Worm (Caenorhabditis elegans) whole organism, L4 larva: ENCODE data around the gene msra-1.

ENCODE experiments used
- F37D6.2 ChIP-seq: sonication (generic microtip); optimal IDR thresholded peaks from 2 replicates; lab custom pipeline; 2016; ENCODE audit warnings: mild to moderate bottlenecking, missing genetic modification characterization, missing compliant biosample characterization
- F49E8.2 ChIP-seq: sonication (generic microtip); optimal IDR thresholded peaks from 2 replicates; lab custom pipeline; 2016; ENCODE audit warnings: missing compliant biosample characterization, mild to moderate bottlenecking, missing genetic modification characterization, borderline replicate concordance
- T20F7.1 ChIP-seq: fragments of 200-800 bp; sonication (Bioruptor generic); optimal IDR thresholded peaks from 2 replicates; lab custom pipeline; 2018; ENCODE audit warnings: mild to moderate bottlenecking, missing genetic modification characterization, missing compliant biosample characterization
- T26A8.4 ChIP-seq: fragments of 200-800 bp; sonication (Bioruptor generic); IDR thresholded peaks from 2 replicates; pipeline ENCODE4 v1.3.6; 2022; ENCODE audit warnings: missing genetic modification characterization, missing compliant biosample characterization
- aha-1 ChIP-seq: fragments of 150-350 bp; peaks from one replicate; lab custom pipeline; 2014; ENCODE audit warnings: missing biosample characterization, missing genetic modification characterization
- aly-2 ChIP-seq: sonication (generic microtip); optimal IDR thresholded peaks from 2 replicates; lab custom pipeline; 2018; ENCODE audit warnings: missing biosample characterization, missing genetic modification characterization
- ceh-32 ChIP-seq: sonication (generic microtip); optimal IDR thresholded peaks from 2 replicates; lab custom pipeline; 2016; ENCODE audit warnings: mild to moderate bottlenecking, missing genetic modification characterization, missing compliant biosample characterization; ENCODE audit not compliant: poor library complexity
- cey-2 ChIP-seq: sonication (generic microtip); optimal IDR thresholded peaks from 3 replicates; lab custom pipeline; 2017; ENCODE audit warnings: missing genetic modification characterization, mild to moderate bottlenecking, missing compliant biosample characterization, antibody characterized with exemption, borderline replicate concordance; ENCODE audit not compliant: insufficient read depth
- ctbp-1 ChIP-seq: fragments of 200-800 bp; sonication (Bioruptor generic); IDR thresholded peaks from 2 replicates; pipeline ENCODE4 v1.3.6; 2022; ENCODE audit warnings: missing genetic modification reagents, missing genetic modification characterization, missing compliant biosample characterization
- daf-12 ChIP-seq: fragments of 150-350 bp; optimal IDR thresholded peaks from 2 replicates; lab custom pipeline; 2014; ENCODE audit warnings: missing biosample characterization, missing genetic modification reagents, missing genetic modification characterization
- daf-16 ChIP-seq, 3 experiments: sonication (generic microtip); optimal IDR thresholded peaks; 2 replicates each; lab custom pipeline; 2016 to 2017; ENCODE audit warnings: missing genetic modification characterization in 3 of 3, missing genetic modification reagents in 3 of 3, mild to moderate bottlenecking in 2 of 3, missing compliant biosample characterization in 2 of 3, missing biosample characterization in 1 of 3, moderate library complexity in 1 of 3
- dmd-6 ChIP-seq: fragments of 200-800 bp; sonication (Bioruptor generic); IDR thresholded peaks from 2 replicates; pipeline ENCODE4 v1.3.6; 2022; ENCODE audit warnings: missing genetic modification reagents, missing genetic modification characterization, missing compliant biosample characterization
- dmd-9 ChIP-seq: fragments of 200-800 bp; sonication (Bioruptor generic); IDR thresholded peaks from 2 replicates; pipeline ENCODE4 v1.3.6; 2022; ENCODE audit warnings: missing genetic modification reagents, missing genetic modification characterization, missing compliant biosample characterization
- dpl-1 ChIP-seq: fragments of 150-350 bp; optimal IDR thresholded peaks from 2 replicates; lab custom pipeline; 2014; ENCODE audit warnings: missing biosample characterization, missing genetic modification reagents, missing genetic modification characterization
- dve-1 ChIP-seq: sonication (generic microtip); optimal IDR thresholded peaks from 2 replicates; lab custom pipeline; 2017; ENCODE audit warnings: antibody characterized with exemption, mild to moderate bottlenecking, missing genetic modification characterization, missing compliant biosample characterization; ENCODE audit not compliant: insufficient read depth
- hif-1 ChIP-seq, 2 experiments: sonication (generic microtip); optimal IDR thresholded peaks; 2 replicates each; lab custom pipeline; 2016 to 2017; ENCODE audit warnings: missing compliant biosample characterization in 2 of 2, missing genetic modification characterization in 2 of 2, missing genetic modification reagents in 2 of 2, missing genotype in 2 of 2, mild to moderate bottlenecking in 1 of 2
- hlh-30 ChIP-seq: sonication (generic microtip); optimal IDR thresholded peaks from 2 replicates; lab custom pipeline; 2017; ENCODE audit warnings: antibody characterized with exemption, mild to moderate bottlenecking, missing genetic modification characterization, missing compliant biosample characterization; ENCODE audit not compliant: insufficient read depth
- lim-7 ChIP-seq: fragments of 200-800 bp; sonication (Bioruptor generic); IDR thresholded peaks from 2 replicates; pipeline ENCODE4 v1.3.6; 2022; ENCODE audit warnings: missing genetic modification characterization, missing compliant biosample characterization
- lin-15B ChIP-seq: fragments of 150-350 bp; sonication (generic microtip); optimal IDR thresholded peaks from 3 replicates; lab custom pipeline; 2014; ENCODE audit warnings: missing biosample characterization, missing genetic modification characterization
- lin-29 ChIP-seq: fragments of 200-800 bp; sonication (Bioruptor generic); IDR thresholded peaks from 2 replicates; pipeline ENCODE4 v1.3.6; 2022; ENCODE audit warnings: missing genetic modification reagents, missing genetic modification characterization, missing compliant biosample characterization
- lir-3 ChIP-seq: sonication (generic microtip); optimal IDR thresholded peaks from 2 replicates; lab custom pipeline; 2016; ENCODE audit warnings: mild to moderate bottlenecking, missing genetic modification characterization, missing compliant biosample characterization
- lsy-2 ChIP-seq, 2 experiments: fragments of 150-350 bp in 1 of 2; sonication (generic microtip) in 1 of 2; optimal IDR thresholded peaks; 2 replicates each; lab custom pipeline; 2014 to 2017; ENCODE audit warnings: missing biosample characterization in 2 of 2, missing genetic modification characterization in 2 of 2
- madf-5 ChIP-seq, 2 experiments: fragments of 200-800 bp; sonication (Bioruptor generic); IDR thresholded peaks; 2 replicates each; pipeline ENCODE4 v1.3.6; 2022; ENCODE audit warnings: missing compliant biosample characterization in 2 of 2, missing genetic modification characterization in 2 of 2
- mdl-1 ChIP-seq, 2 experiments: fragments of 150-350 bp in 1 of 2; sonication (generic microtip) in 1 of 2; optimal IDR thresholded peaks; 2 replicates each; lab custom pipeline; 2014 to 2017; ENCODE audit warnings: missing biosample characterization in 2 of 2, missing genetic modification characterization in 2 of 2
- mxl-3 ChIP-seq: fragments of 200-800 bp; sonication (Bioruptor generic); optimal IDR thresholded peaks from 2 replicates; lab custom pipeline; 2018; ENCODE audit warnings: mild to moderate bottlenecking, missing genetic modification characterization, missing compliant biosample characterization
- nhr-111 ChIP-seq: fragments of 200-800 bp; sonication (Bioruptor generic); optimal IDR thresholded peaks from 2 replicates; lab custom pipeline; 2018; ENCODE audit warnings: mild to moderate bottlenecking, missing genetic modification characterization, missing compliant biosample characterization
- nhr-237 ChIP-seq: sonication (generic microtip); optimal IDR thresholded peaks from 2 replicates; lab custom pipeline; 2017; ENCODE audit warnings: missing biosample characterization, missing genetic modification characterization
- nhr-25 ChIP-seq: sonication (generic microtip); optimal IDR thresholded peaks from 2 replicates; lab custom pipeline; 2017; ENCODE audit warnings: missing genetic modification characterization, mild to moderate bottlenecking, missing compliant biosample characterization, antibody characterized with exemption, moderate library complexity, borderline replicate concordance; ENCODE audit not compliant: insufficient read depth
- nhr-28 ChIP-seq: fragments of 150-350 bp; optimal IDR thresholded peaks from 2 replicates; lab custom pipeline; 2014; ENCODE audit warnings: missing biosample characterization, missing genetic modification characterization
- nhr-42 ChIP-seq: fragments of 200-800 bp; sonication (Bioruptor generic); IDR thresholded peaks from 2 replicates; pipeline ENCODE4 v1.3.6; 2022; ENCODE audit warnings: missing genetic modification characterization, missing compliant biosample characterization
- nhr-76 ChIP-seq: fragments of 150-350 bp; optimal IDR thresholded peaks from 2 replicates; lab custom pipeline; 2014; ENCODE audit warnings: missing biosample characterization, missing genetic modification characterization
- pqm-1 ChIP-seq: sonication (generic microtip); optimal IDR thresholded peaks from 2 replicates; lab custom pipeline; 2017; ENCODE audit warnings: missing biosample characterization, missing genetic modification characterization
- skn-1 ChIP-seq: fragments of 150-350 bp; optimal IDR thresholded peaks from 2 replicates; lab custom pipeline; 2014; ENCODE audit warnings: missing biosample characterization, missing genetic modification characterization
- spr-3 ChIP-seq: fragments of 200-800 bp; sonication (Bioruptor generic); optimal IDR thresholded peaks from 2 replicates; lab custom pipeline; 2018; ENCODE audit warnings: mild to moderate bottlenecking, missing genetic modification characterization, missing compliant biosample characterization
- unc-62 ChIP-seq, 3 experiments: fragments of 150-350 bp in 1 of 3; sonication (generic microtip); optimal IDR thresholded peaks in 2 of 3; peaks in 1 of 3; 1 replicate in 1 of 3; 2 replicates in 2 of 3; lab custom pipeline; 2014 to 2017; ENCODE audit warnings: missing biosample characterization in 3 of 3, missing genetic modification characterization in 3 of 3, missing genetic modification reagents in 3 of 3, missing genotype in 1 of 3
- zag-1 ChIP-seq: fragments of 150-350 bp; optimal IDR thresholded peaks from 2 replicates; lab custom pipeline; 2014; ENCODE audit warnings: missing biosample characterization, missing genetic modification characterization
- zip-11 ChIP-seq: fragments of 200-800 bp; sonication (Bioruptor generic); IDR thresholded peaks from 2 replicates; pipeline ENCODE4 v1.3.6; 2022; ENCODE audit warnings: missing genetic modification characterization, missing compliant biosample characterization
- ztf-7 ChIP-seq: fragments of 150-350 bp; optimal IDR thresholded peaks from 2 replicates; lab custom pipeline; 2014; ENCODE audit warnings: missing biosample characterization, missing genetic modification characterization

The msra-1 gene

ce11 chrII:7396081-7396480 is 32.2 kb upstream of the msra-1 start:
- peak in 1 of 2 experiments; percentile 98 for TF ChIP-seq unc-62 (GFP tag; optimal IDR thresholded peaks at IDR 0.05 in 1 of 2; lab: Kevin White, UChicago)
- TF ChIP-seq unc-62 (tag; optimal IDR thresholded peaks at IDR 0.05; lab: Kevin White, UChicago), result no peak
- no peak for TF ChIP-seq F49E8.2 (tag; lab: Kevin White, UChicago)
- TF ChIP-seq aha-1 (tag; lab: Kevin White, UChicago), result peak; percentile 21
- TF ChIP-seq, all 104 proteins: peak for 2

ce11 chrII:7394690-7395054 is 30.8 kb upstream of the msra-1 start, which contains the start of gene bath-44:
TSS of gene bath-44 (plus strand) at chrII:7394955.
- TF ChIP-seq mdl-1 (tag; optimal IDR thresholded peaks at IDR 0.05; lab: Kevin White, UChicago), result no peak
- TF ChIP-seq cey-2 (tag; lab: Kevin White, UChicago), result no peak
- TF ChIP-seq lim-7 (GFP tag; lab: Robert Waterston, UW), result 0 out of 2 replicates have a peak, but pooled peaks have one; percentile 3
- no peak for TF ChIP-seq ztf-7
- no peak for TF ChIP-seq zip-11 (GFP tag; lab: Robert Waterston, UW)
- no peak for TF ChIP-seq ceh-32 (tag; lab: Kevin White, UChicago)

ce11 chrII:7393922-7394689 is 30.3 kb upstream of the msra-1 start:
- TF ChIP-seq nhr-111 (GFP tag; lab: Kevin White, UChicago), result no peak
- TF ChIP-seq T20F7.1, result peak; percentile 16
- TF ChIP-seq hlh-30 (tag; lab: Kevin White, UChicago), result peak; percentile 81
- peak; percentile 98 for TF ChIP-seq aha-1 (tag; lab: Kevin White, UChicago)
- TF ChIP-seq nhr-28, result peak; percentile 19
- no peak for TF ChIP-seq pqm-1 (tag; lab: Kevin White, UChicago)
- TF ChIP-seq dmd-6 (GFP tag; lab: Robert Waterston, UW), result 0 out of 2 replicates have a peak, but pooled peaks have one; percentile 11
- TF ChIP-seq daf-16 (GFP tag; optimal IDR thresholded peaks at IDR 0.05; lab: Kevin White, UChicago), result no peak
- TF ChIP-seq daf-16 (tag; optimal IDR thresholded peaks at IDR 0.05; lab: Kevin White, UChicago), result peak; percentile 75
- TF ChIP-seq nhr-76 (tag; lab: Kevin White, UChicago), result no peak
- TF ChIP-seq lsy-2 (tag; optimal IDR thresholded peaks at IDR 0.05; lab: Kevin White, UChicago), result peak in 1 of 2 experiments; percentile 5
- peak; percentile 58 to 81 for TF ChIP-seq hif-1 (tag; optimal IDR thresholded peaks at IDR 0.05; lab: Kevin White, UChicago)
- TF ChIP-seq dve-1 (tag; lab: Kevin White, UChicago), result peak; percentile 8
- no peak for TF ChIP-seq nhr-25
- TF ChIP-seq ctbp-1, result no peak
- TF ChIP-seq, all 104 proteins: peak for 9

DNA sequence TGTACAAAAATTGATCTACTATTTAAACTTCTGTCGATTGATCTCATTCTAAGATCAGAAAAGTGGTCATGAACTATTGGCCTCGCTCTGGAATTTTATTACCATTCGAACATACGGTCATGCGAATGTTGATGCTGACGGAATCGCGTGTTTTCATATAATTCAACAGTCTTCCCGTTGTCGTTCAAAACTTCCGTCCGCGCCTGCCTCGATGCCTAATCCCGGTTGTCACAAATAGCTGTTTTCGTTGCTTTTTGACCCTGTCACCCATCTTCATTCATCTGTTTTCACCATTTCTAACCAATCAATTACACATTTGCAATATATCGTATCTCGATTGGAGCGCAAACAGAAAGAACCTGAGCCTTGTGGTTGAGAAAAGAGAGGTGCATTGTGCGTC is 29.6 kb upstream of the msra-1 start:
- TF ChIP-seq F49E8.2 (tag; lab: Kevin White, UChicago) (no peak), mxl-3 (peak; percentile 28), hlh-30 (tag; lab: Kevin White, UChicago) (peak; percentile 38), unc-62 (GFP tag; optimal IDR thresholded peaks at IDR 0.05 in 1 of 2; lab: Kevin White, UChicago) (peak in 1 of 2 experiments; percentile 63), unc-62 (tag; optimal IDR thresholded peaks at IDR 0.05; lab: Kevin White, UChicago) (no peak)
- TF ChIP-seq, all 104 proteins: peak for 3

DNA sequence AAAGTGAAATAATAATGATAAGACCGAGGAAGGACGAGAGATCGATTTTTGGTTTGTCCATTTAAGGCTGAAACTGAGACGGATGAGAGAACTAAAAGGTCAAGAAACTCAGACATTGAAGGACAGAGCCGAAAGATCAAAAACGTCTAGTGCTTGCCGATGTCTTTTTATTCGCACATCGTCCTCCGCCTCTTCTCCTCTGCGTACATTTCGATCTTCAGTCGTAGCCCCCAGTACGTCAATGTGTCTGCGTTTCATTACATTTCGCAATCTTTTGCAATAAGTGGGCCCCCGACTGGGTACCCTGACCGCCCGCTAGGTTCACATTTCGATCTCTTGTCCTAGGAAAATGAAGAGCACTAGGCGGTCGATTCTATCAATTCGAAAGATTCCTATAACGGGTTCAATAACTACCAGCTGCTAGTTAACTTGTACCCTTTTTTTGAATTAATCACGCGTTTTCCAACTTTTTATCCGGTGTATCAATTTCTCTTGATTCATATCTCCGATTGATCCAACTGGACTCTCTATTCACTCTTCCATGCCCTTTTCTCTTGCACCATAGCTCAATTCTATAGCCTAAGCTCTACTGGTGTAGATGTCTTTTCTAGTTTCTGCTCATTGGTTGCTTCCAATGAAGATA is 28.3 kb upstream of the msra-1 start:
- TF ChIP-seq lir-3 (tag; lab: Kevin White, UChicago) (no peak), nhr-25 (peak; percentile 86), skn-1 (tag; lab: Kevin White, UChicago) (no peak), dve-1 (tag; lab: Kevin White, UChicago) (peak; percentile 72), lin-15B (tag; lab: Kevin White, UChicago) (no peak), aly-2 (tag; lab: Kevin White, UChicago) (no peak), nhr-28 (peak; percentile 78), nhr-42 (no peak), F37D6.2 (no peak), dpl-1 (GFP tag; lab: Kevin White, UChicago) (no peak), spr-3 (no peak), zag-1 (no peak), cey-2 (tag; lab: Kevin White, UChicago) (no peak), nhr-237 (tag; lab: Kevin White, UChicago) (no peak), lin-29 (GFP tag; lab: Robert Waterston, UW) (no peak), T26A8.4 (GFP tag; lab: Robert Waterston, UW) (peak; percentile 62), daf-12 (tag; lab: Kevin White, UChicago) (no peak), nhr-76 (tag; lab: Kevin White, UChicago) (no peak), madf-5 (GFP tag; IDR thresholded peaks at IDR 0.05; lab: Robert Waterston, UW) (no peak), dmd-9 (GFP tag; lab: Robert Waterston, UW) (no peak)
